Fruit fly (Drosophila melanogaster) whole organism, embryonic: ENCODE data around the gene CG43245.

Source experiments
- Atf3 ChIP-seq: fragments of 200-800 bp; sonication (Bioruptor generic); optimal IDR thresholded peaks from 3 replicates; lab custom pipeline; 2016; ENCODE audit warnings: missing biosample characterization, missing genetic modification characterization
- B-H1 ChIP-seq: fragments of 200-800 bp; sonication (Bioruptor generic); IDR thresholded peaks from 3 replicates; pipeline ENCODE4 v1.3.6; 2022; ENCODE audit warnings: missing biosample characterization, missing genetic modification characterization
- Bdp1 ChIP-seq: fragments of 200-800 bp; sonication (Bioruptor generic); optimal IDR thresholded peaks from 3 replicates; lab custom pipeline; 2016; ENCODE audit warnings: missing biosample characterization, missing genetic modification characterization
- CG1024 ChIP-seq: fragments of 200-800 bp; sonication (Bioruptor generic); IDR thresholded peaks from 2 replicates; pipeline ENCODE4 v1.3.6; 2022; ENCODE audit warnings: missing biosample characterization, missing genetic modification characterization
- CG12299 ChIP-seq: fragments of 200-800 bp; sonication (Bioruptor generic); optimal IDR thresholded peaks from 2 replicates; lab custom pipeline; 2018; ENCODE audit warnings: missing biosample characterization, mild to moderate bottlenecking, missing genetic modification characterization
- CG13894 ChIP-seq: fragments of 200-800 bp; sonication (Bioruptor generic); optimal IDR thresholded peaks from 3 replicates; lab custom pipeline; 2018; ENCODE audit warnings: missing biosample characterization, mild to moderate bottlenecking, missing genetic modification characterization, moderate library complexity
- CG14014 ChIP-seq: fragments of 200-800 bp; sonication (Bioruptor generic); IDR thresholded peaks from 2 replicates; pipeline ENCODE4 v1.3.6; 2022; ENCODE audit warnings: missing biosample characterization, missing genetic modification characterization
- CG1529 ChIP-seq: fragments of 200-800 bp; sonication (Bioruptor generic); optimal IDR thresholded peaks from 3 replicates; lab custom pipeline; 2018; ENCODE audit warnings: missing biosample characterization, missing genetic modification characterization
- CG1602 ChIP-seq: fragments of 200-800 bp; sonication (Bioruptor generic); optimal IDR thresholded peaks from 3 replicates; lab custom pipeline; 2016; ENCODE audit warnings: missing biosample characterization, missing genetic modification characterization
- CG16813 ChIP-seq: fragments of 200-800 bp; sonication (Bioruptor generic); IDR thresholded peaks from 3 replicates; pipeline ENCODE4 v1.3.6; 2022; ENCODE audit warnings: missing biosample characterization, missing genetic modification characterization; ENCODE audit not compliant: partially characterized antibody
- CG18599 ChIP-seq: fragments of 200-800 bp; sonication (Bioruptor generic); optimal IDR thresholded peaks from 3 replicates; lab custom pipeline; 2017; ENCODE audit warnings: missing biosample characterization, missing genetic modification characterization, mild to moderate bottlenecking, moderate library complexity, missing genetic modification reagents
- CG30431 ChIP-seq: fragments of 200-800 bp; sonication (Bioruptor generic); optimal IDR thresholded peaks from 2 replicates; lab custom pipeline; 2017; ENCODE audit warnings: missing biosample characterization, missing genetic modification characterization
- CG31441 ChIP-seq: fragments of 200-800 bp; sonication (Bioruptor generic); IDR thresholded peaks from 2 replicates; pipeline ENCODE4 v1.3.6; 2022; ENCODE audit warnings: missing biosample characterization, missing genetic modification characterization
- CG4730 ChIP-seq: fragments of 200-800 bp; sonication (Bioruptor generic); IDR thresholded peaks from 2 replicates; pipeline ENCODE4 v1.3.6; 2022; ENCODE audit warnings: missing biosample characterization, missing genetic modification characterization
- CG7556 ChIP-seq: fragments of 200-800 bp; sonication (Bioruptor generic); optimal IDR thresholded peaks from 2 replicates; lab custom pipeline; 2017; ENCODE audit warnings: missing biosample characterization, mild to moderate bottlenecking, missing genetic modification characterization
- CG7928 ChIP-seq: fragments of 200-800 bp; sonication (Bioruptor generic); optimal IDR thresholded peaks from 2 replicates; lab custom pipeline; 2017; ENCODE audit warnings: missing biosample characterization, mild to moderate bottlenecking, missing genetic modification characterization
- CG9437 ChIP-seq: fragments of 200-800 bp; sonication (Bioruptor generic); optimal IDR thresholded peaks from 2 replicates; lab custom pipeline; 2018; ENCODE audit warnings: missing biosample characterization, mild to moderate bottlenecking, missing genetic modification characterization
- Dp ChIP-seq: fragments of 200-800 bp; sonication (Bioruptor generic); optimal IDR thresholded peaks from 2 replicates; lab custom pipeline; 2018; ENCODE audit warnings: missing biosample characterization, mild to moderate bottlenecking, missing genetic modification characterization, moderate library complexity
- Drgx ChIP-seq: fragments of 200-800 bp; sonication (Bioruptor generic); IDR thresholded peaks from 2 replicates; pipeline ENCODE4 v1.3.6; 2022; ENCODE audit warnings: missing biosample characterization, missing genetic modification characterization
- Ets97D ChIP-seq: fragments of 200-800 bp; sonication (Bioruptor generic); optimal IDR thresholded peaks from 3 replicates; lab custom pipeline; 2016; ENCODE audit warnings: missing biosample characterization, missing genetic modification characterization
- H15 ChIP-seq: fragments of 200-800 bp; sonication (Bioruptor generic); IDR thresholded peaks from 3 replicates; pipeline ENCODE4 v1.3.6; 2022; ENCODE audit warnings: missing biosample characterization, missing genetic modification characterization
- Jarid2 ChIP-seq: fragments of 200-800 bp; sonication (Bioruptor generic); optimal IDR thresholded peaks from 3 replicates; lab custom pipeline; 2017; ENCODE audit warnings: mild to moderate bottlenecking, missing biosample characterization, missing genetic modification reagents, missing genetic modification characterization
- Meics ChIP-seq: fragments of 200-800 bp; sonication (Bioruptor generic); optimal IDR thresholded peaks from 2 replicates; lab custom pipeline; 2017; ENCODE audit warnings: missing biosample characterization, mild to moderate bottlenecking, missing genetic modification characterization
- Mrtf ChIP-seq: fragments of 200-800 bp; sonication (Bioruptor generic); IDR thresholded peaks from 3 replicates; pipeline ENCODE4 v1.3.6; 2022; ENCODE audit warnings: missing biosample characterization, missing genetic modification characterization
- Nf-YC ChIP-seq: fragments of 200-800 bp; optimal IDR thresholded peaks from 3 replicates; lab custom pipeline; 2019; ENCODE audit warnings: missing biosample characterization, mild to moderate bottlenecking, missing genetic modification characterization, moderate library complexity
- Pdp1 ChIP-seq, 2 experiments: fragments of 200-800 bp; sonication (Bioruptor generic); optimal IDR thresholded peaks; 3 replicates each; lab custom pipeline; 2016; ENCODE audit warnings: missing biosample characterization in 2 of 2, missing genetic modification characterization in 2 of 2, mild to moderate bottlenecking in 1 of 2, moderate library complexity in 1 of 2
- Scr ChIP-seq: fragments of 200-800 bp; sonication (Bioruptor generic); IDR thresholded peaks from 2 replicates; pipeline ENCODE4 v1.3.6; 2022; ENCODE audit warnings: missing biosample characterization, missing genetic modification characterization; ENCODE audit not compliant: partially characterized antibody
- bab2 ChIP-seq: fragments of 200-800 bp; sonication (Bioruptor generic); optimal IDR thresholded peaks from 2 replicates; lab custom pipeline; 2016; ENCODE audit warnings: missing biosample characterization, missing genetic modification characterization
- btn ChIP-seq: fragments of 200-800 bp; sonication (Bioruptor generic); optimal IDR thresholded peaks from 2 replicates; lab custom pipeline; 2016; ENCODE audit warnings: missing biosample characterization, missing genetic modification characterization
- ci ChIP-seq: fragments of 200-800 bp; sonication (Bioruptor generic); IDR thresholded peaks from 3 replicates; pipeline ENCODE4 v1.3.6; 2022; ENCODE audit warnings: missing biosample characterization, missing genetic modification characterization
- disco-r ChIP-seq: fragments of 200-800 bp; sonication (Bioruptor generic); optimal IDR thresholded peaks from 2 replicates; lab custom pipeline; 2016; ENCODE audit warnings: missing biosample characterization, missing genetic modification characterization
- dm ChIP-seq: fragments of 200-800 bp; sonication (Bioruptor generic); optimal IDR thresholded peaks from 3 replicates; lab custom pipeline; 2016; ENCODE audit warnings: missing biosample characterization, missing genetic modification characterization
- gcm2 ChIP-seq: fragments of 200-800 bp; sonication (Bioruptor generic); optimal IDR thresholded peaks from 2 replicates; lab custom pipeline; 2016; ENCODE audit warnings: missing biosample characterization, missing genetic modification characterization
- grau ChIP-seq: fragments of 200-800 bp; optimal IDR thresholded peaks from 3 replicates; lab custom pipeline; 2019; ENCODE audit warnings: missing biosample characterization, mild to moderate bottlenecking, missing genetic modification characterization, moderate library complexity
- grn ChIP-seq: fragments of 200-800 bp; sonication (Bioruptor generic); optimal IDR thresholded peaks from 3 replicates; lab custom pipeline; 2017; ENCODE audit warnings: missing biosample characterization, missing genetic modification characterization
- h ChIP-seq: fragments of >200 bp; optimal IDR thresholded peaks from 2 replicates; lab custom pipeline; 2017
- jing ChIP-seq: fragments of 200-800 bp; sonication (Bioruptor generic); optimal IDR thresholded peaks from 2 replicates; lab custom pipeline; 2018; ENCODE audit warnings: missing biosample characterization, mild to moderate bottlenecking, missing genetic modification characterization
- kah ChIP-seq: fragments of 200-800 bp; sonication (Bioruptor generic); optimal IDR thresholded peaks from 2 replicates; lab custom pipeline; 2018; ENCODE audit warnings: missing biosample characterization, mild to moderate bottlenecking, missing genetic modification characterization
- mirr ChIP-seq: fragments of 200-800 bp; sonication (Bioruptor generic); optimal IDR thresholded peaks from 3 replicates; lab custom pipeline; 2018; ENCODE audit warnings: missing biosample characterization, mild to moderate bottlenecking, missing genetic modification characterization
- pnt ChIP-seq: fragments of 200-800 bp; sonication (Bioruptor generic); optimal IDR thresholded peaks from 3 replicates; lab custom pipeline; 2016; ENCODE audit warnings: missing biosample characterization, missing genetic modification characterization
- pros ChIP-seq: fragments of 200-800 bp; sonication (Bioruptor generic); optimal IDR thresholded peaks from 3 replicates; lab custom pipeline; 2019; ENCODE audit warnings: missing biosample characterization, mild to moderate bottlenecking, missing genetic modification characterization, moderate library complexity
- sc ChIP-seq, 3 experiments: fragments of >200 bp in 2 of 3; fragments of 200-800 bp in 1 of 3; sonication (Bioruptor generic) in 1 of 3; optimal IDR thresholded peaks; 2 replicates in 2 of 3; 3 replicates in 1 of 3; lab custom pipeline; 2017; ENCODE audit warnings: mild to moderate bottlenecking in 1 of 3, missing biosample characterization in 1 of 3, missing genetic modification characterization in 1 of 3, missing genetic modification reagents in 1 of 3
- scrt ChIP-seq: fragments of 200-800 bp; sonication (Bioruptor generic); optimal IDR thresholded peaks from 2 replicates; lab custom pipeline; 2018; ENCODE audit warnings: missing biosample characterization, mild to moderate bottlenecking, missing genetic modification characterization, moderate library complexity
- sens-2 ChIP-seq: fragments of 200-800 bp; sonication (Bioruptor generic); IDR thresholded peaks from 2 replicates; pipeline ENCODE4 v1.3.6; 2022; ENCODE audit warnings: missing biosample characterization, missing genetic modification characterization
- sim ChIP-seq: fragments of 200-800 bp; sonication (Bioruptor generic); IDR thresholded peaks from 2 replicates; pipeline ENCODE4 v1.3.6; 2022; ENCODE audit warnings: missing biosample characterization, missing genetic modification characterization
- slbo ChIP-seq: fragments of 200-800 bp; sonication (Bioruptor generic); IDR thresholded peaks from 2 replicates; pipeline ENCODE4 v1.3.6; 2022; ENCODE audit warnings: missing biosample characterization, missing genetic modification characterization
- vnd ChIP-seq: fragments of 200-800 bp; sonication (Bioruptor generic); IDR thresholded peaks from 3 replicates; pipeline ENCODE4 v1.3.6; 2022; ENCODE audit warnings: missing biosample characterization, missing genetic modification characterization; ENCODE audit not compliant: partially characterized antibody
- z ChIP-seq: fragments of 200-800 bp; sonication (Bioruptor generic); IDR thresholded peaks from 3 replicates; pipeline ENCODE4 v1.3.6; 2022; ENCODE audit warnings: missing biosample characterization, missing genetic modification characterization
- zf30C ChIP-seq: fragments of 200-800 bp; sonication (Bioruptor generic); optimal IDR thresholded peaks from 3 replicates; lab custom pipeline; 2018; ENCODE audit warnings: missing biosample characterization, mild to moderate bottlenecking, missing genetic modification characterization

Gene CG43245

DNA sequence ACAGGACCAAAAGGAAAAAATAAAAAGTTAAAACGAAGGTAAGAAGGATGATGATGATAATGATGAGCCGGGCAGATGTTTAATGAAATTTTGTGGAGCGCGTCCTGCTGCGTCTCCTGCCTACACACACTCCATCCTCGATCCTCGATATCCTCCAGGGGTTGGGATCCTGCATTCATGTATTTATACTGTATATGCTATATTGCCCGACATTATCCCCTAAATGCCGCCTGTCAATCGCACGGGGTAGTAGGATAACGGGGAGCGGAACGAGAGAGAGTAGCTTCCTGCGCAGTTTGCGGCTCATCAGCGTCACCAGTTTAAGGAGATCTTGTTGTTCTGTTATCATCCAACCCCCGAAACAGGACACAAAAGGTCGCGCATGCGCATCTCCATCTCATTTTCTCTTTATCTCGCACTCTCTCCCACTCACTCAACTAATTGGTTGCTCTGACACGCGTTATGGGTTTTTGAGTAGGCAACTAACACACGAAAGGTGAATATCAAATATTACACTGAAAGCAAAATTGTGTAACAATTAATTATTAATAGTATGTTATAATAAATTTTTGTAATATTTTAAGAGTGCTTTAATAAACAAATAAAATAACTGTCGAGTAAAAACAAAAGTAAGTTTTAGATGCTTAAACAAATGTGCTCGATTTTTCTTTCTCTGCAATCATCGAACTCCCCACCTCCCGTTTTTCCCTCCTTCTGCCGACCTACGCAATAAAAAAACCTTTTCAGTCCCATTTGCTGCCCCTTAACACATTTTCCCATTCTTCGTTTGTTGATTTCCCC, 2.3 kb upstream of the CG43245 start (continued):
- TF ChIP-seq Dp (GFP tag; lab: Kevin White, UChicago), result no peak
- no peak for TF ChIP-seq vnd
- peak; percentile 56 for TF ChIP-seq bab2 (GFP tag; lab: Kevin White, UChicago)
- no peak for TF ChIP-seq CG7928
- no peak for TF ChIP-seq sc (optimal IDR thresholded peaks at IDR 0.05; lab: Kevin White, UChicago)
- peak; percentile 89 for TF ChIP-seq sc (GFP tag; optimal IDR thresholded peaks at IDR 0.05; lab: Kevin White, UChicago)
- peak; percentile 89 for TF ChIP-seq CG1024 (GFP tag; lab: Robert Waterston, UW)
- TF ChIP-seq Atf3 (GFP tag; lab: Kevin White, UChicago), result peak; percentile 12
- TF ChIP-seq CG1529 (GFP tag; lab: Kevin White, UChicago), result peak; percentile 90
- peak; percentile 90 for TF ChIP-seq ci (GFP tag; lab: Robert Waterston, UW)
- TF ChIP-seq grau (tag; lab: Kevin White, UChicago), result peak; percentile 91
- peak; percentile 9 for TF ChIP-seq Ets97D
- peak; percentile 63; the same call in 1 of the 3 replicates for TF ChIP-seq z (GFP tag; lab: Robert Waterston, UW)
- TF ChIP-seq CG9437, result peak; percentile 77
- peak; percentile 82 for TF ChIP-seq CG30431 (GFP tag; lab: Kevin White, UChicago)
- peak; percentile 46 for TF ChIP-seq jing (GFP tag; lab: Kevin White, UChicago)
- no peak for TF ChIP-seq CG13894 (tag; lab: Kevin White, UChicago)
- TF ChIP-seq h, result no peak
- TF ChIP-seq kah (GFP tag; lab: Kevin White, UChicago), result peak; percentile 78
- TF ChIP-seq H15 (GFP tag; lab: Robert Waterston, UW), result peak; percentile 69; the same call in 2 of the 3 replicates
- TF ChIP-seq slbo (GFP tag; lab: Robert Waterston, UW), result peak; percentile 65
- TF ChIP-seq pros (GFP tag; lab: Kevin White, UChicago), result peak; percentile 92
- no peak for TF ChIP-seq gcm2 (GFP tag; lab: Kevin White, UChicago)
- peak; percentile 73; the same call in 2 of the 3 replicates for TF ChIP-seq Mrtf
- peak; percentile 44 for TF ChIP-seq Meics (GFP tag; lab: Kevin White, UChicago)
- TF ChIP-seq Scr, result no peak
- TF ChIP-seq Pdp1 (GFP tag; optimal IDR thresholded peaks at IDR 0.05; lab: Kevin White, UChicago), result peak; percentile 37 to 68
- TF ChIP-seq CG14014 (GFP tag; lab: Robert Waterston, UW), result peak; percentile 60; the same call in 1 of the 2 replicates
- TF ChIP-seq pnt (GFP tag; lab: Kevin White, UChicago), result peak; percentile 25
- TF ChIP-seq dm (GFP tag; lab: Kevin White, UChicago), result peak; percentile 49
- TF ChIP-seq Jarid2 (GFP tag; lab: Kevin White, UChicago), result peak; percentile 42
- TF ChIP-seq CG31441 (GFP tag; lab: Robert Waterston, UW), result peak; percentile 98
- peak; percentile 91 for TF ChIP-seq CG1602 (GFP tag; lab: Kevin White, UChicago)
- TF ChIP-seq btn (GFP tag; lab: Kevin White, UChicago), result peak; percentile 0
- peak; percentile 94 for TF ChIP-seq sim
- TF ChIP-seq sens-2 (GFP tag; lab: Robert Waterston, UW), result peak; percentile 81
- TF ChIP-seq CG4730 (GFP tag; lab: Robert Waterston, UW), result peak; percentile 79
- TF ChIP-seq B-H1 (GFP tag; lab: Robert Waterston, UW), result peak; percentile 73
- TF ChIP-seq Bdp1 (GFP tag; lab: Kevin White, UChicago), result peak; percentile 16
- peak; percentile 5 for TF ChIP-seq grn (GFP tag; lab: Kevin White, UChicago)
- TF ChIP-seq Nf-YC, result peak; percentile 56
- no peak for TF ChIP-seq mirr
- peak; percentile 83 for TF ChIP-seq CG12299 (tag; lab: Kevin White, UChicago)
- peak; percentile 99 for TF ChIP-seq zf30C (GFP tag; lab: Kevin White, UChicago)
- TF ChIP-seq Drgx (GFP tag; lab: Robert Waterston, UW), result no peak
- TF ChIP-seq CG18599, result peak; percentile 77
- TF ChIP-seq CG7556 (GFP tag; lab: Kevin White, UChicago), result peak; percentile 90
- TF ChIP-seq scrt (GFP tag; lab: Kevin White, UChicago), result peak; percentile 66
- no peak for TF ChIP-seq disco-r (GFP tag; lab: Kevin White, UChicago)
- no peak for TF ChIP-seq CG16813 (GFP tag; lab: Robert Waterston, UW)
